Worm (Caenorhabditis elegans) whole organism, young adult: ENCODE measurements around the gene C03C10.5.

Experiments
- C17E4.6 ChIP-seq: fragments of 200-800 bp; sonication (Bioruptor generic); IDR thresholded peaks from 2 replicates; pipeline ENCODE4 v1.3.6; 2022; ENCODE audit warnings: missing genetic modification reagents, missing genetic modification characterization, missing compliant biosample characterization
- F37B4.10 ChIP-seq: fragments of 200-800 bp; sonication (Bioruptor generic); IDR thresholded peaks from 2 replicates; pipeline ENCODE4 v1.3.6; 2022; ENCODE audit warnings: missing genetic modification characterization, missing compliant biosample characterization
- F49E8.2 ChIP-seq: sonication (generic microtip); optimal IDR thresholded peaks from 3 replicates; lab custom pipeline; 2017; ENCODE audit warnings: missing genetic modification characterization, mild to moderate bottlenecking, missing compliant biosample characterization, antibody characterized with exemption, moderate library complexity; ENCODE audit not compliant: insufficient read depth
- F52B5.7 ChIP-seq: sonication (generic microtip); optimal IDR thresholded peaks from 2 replicates; lab custom pipeline; 2016; ENCODE audit warnings: mild to moderate bottlenecking, missing genetic modification characterization, missing compliant biosample characterization
- F57C9.4 ChIP-seq: sonication (generic microtip); optimal IDR thresholded peaks from 2 replicates; lab custom pipeline; 2017; ENCODE audit warnings: mild to moderate bottlenecking, missing genetic modification characterization, missing compliant biosample characterization
- T07F8.4 ChIP-seq: sonication (generic microtip); optimal IDR thresholded peaks from 2 replicates; lab custom pipeline; 2016; ENCODE audit warnings: mild to moderate bottlenecking, missing genetic modification characterization, moderate library complexity, missing compliant biosample characterization
- Y79H2A.3 ChIP-seq: fragments of 200-800 bp; sonication (Bioruptor generic); conservative IDR thresholded peaks from 2 replicates; pipeline ENCODE4 v1.3.6; 2022; ENCODE audit warnings: missing genetic modification reagents, missing genetic modification characterization, missing compliant biosample characterization
- akir-1 ChIP-seq: fragments of 200-800 bp; sonication (Bioruptor generic); optimal IDR thresholded peaks from 2 replicates; lab custom pipeline; 2018; ENCODE audit warnings: mild to moderate bottlenecking, missing genetic modification characterization, moderate library complexity, missing compliant biosample characterization
- atf-7 ChIP-seq: sonication (generic microtip); optimal IDR thresholded peaks from 2 replicates; lab custom pipeline; 2017; ENCODE audit warnings: mild to moderate bottlenecking, missing genetic modification characterization, missing compliant biosample characterization
- athp-1 ChIP-seq: sonication (generic microtip); optimal IDR thresholded peaks from 2 replicates; lab custom pipeline; 2017; ENCODE audit warnings: mild to moderate bottlenecking, missing genetic modification characterization, missing compliant biosample characterization
- bed-2 ChIP-seq: fragments of 200-800 bp; sonication (Bioruptor generic); IDR thresholded peaks from 2 replicates; pipeline ENCODE4 v1.3.6; 2022; ENCODE audit warnings: missing genetic modification reagents, missing genetic modification characterization, missing compliant biosample characterization
- ccch-3 ChIP-seq: fragments of 200-800 bp; sonication (Bioruptor generic); optimal IDR thresholded peaks from 2 replicates; lab custom pipeline; 2018; ENCODE audit warnings: mild to moderate bottlenecking, missing genetic modification characterization, missing compliant biosample characterization
- cebp-2 ChIP-seq: fragments of 200-800 bp; sonication (Bioruptor generic); IDR thresholded peaks from 2 replicates; pipeline ENCODE4 v1.3.6; 2022; ENCODE audit warnings: missing genetic modification characterization, missing compliant biosample characterization
- ceh-58 ChIP-seq: fragments of 200-800 bp; sonication (Bioruptor generic); IDR thresholded peaks from 2 replicates; pipeline ENCODE4 v1.3.6; 2022; ENCODE audit warnings: missing genetic modification characterization, missing compliant biosample characterization
- chd-7 ChIP-seq: sonication (generic microtip); optimal IDR thresholded peaks from 2 replicates; lab custom pipeline; 2016; ENCODE audit warnings: mild to moderate bottlenecking, missing genetic modification characterization, moderate library complexity, missing compliant biosample characterization
- efl-1 ChIP-seq: fragments of 150-350 bp; optimal IDR thresholded peaks from 2 replicates; lab custom pipeline; 2014; ENCODE audit warnings: missing biosample characterization, missing genetic modification reagents, missing genetic modification characterization
- egl-44 ChIP-seq: fragments of 200-800 bp; sonication (Bioruptor generic); IDR thresholded peaks from 2 replicates; pipeline ENCODE4 v1.3.6; 2022; ENCODE audit warnings: missing genetic modification reagents, missing genetic modification characterization, missing compliant biosample characterization
- fkh-3 ChIP-seq: sonication (generic microtip); optimal IDR thresholded peaks from 2 replicates; lab custom pipeline; 2016; ENCODE audit warnings: mild to moderate bottlenecking, missing genetic modification characterization, missing compliant biosample characterization
- gei-17 ChIP-seq: fragments of 200-800 bp; sonication (Bioruptor generic); optimal IDR thresholded peaks from 2 replicates; lab custom pipeline; 2018; ENCODE audit warnings: mild to moderate bottlenecking, missing genetic modification characterization, missing compliant biosample characterization
- him-1 ChIP-seq: sonication (generic microtip); optimal IDR thresholded peaks from 2 replicates; lab custom pipeline; 2016; ENCODE audit warnings: missing genotype, missing genetic modification reagents, missing genetic modification characterization, missing compliant biosample characterization
- hlh-12 ChIP-seq: sonication (generic microtip); optimal IDR thresholded peaks from 2 replicates; lab custom pipeline; 2016; ENCODE audit warnings: missing genetic modification characterization, missing compliant biosample characterization
- hlh-26 ChIP-seq: fragments of 200-800 bp; sonication (Bioruptor generic); conservative IDR thresholded peaks from 2 replicates; pipeline ENCODE4 v1.3.6; 2022; ENCODE audit warnings: missing genetic modification reagents, missing genetic modification characterization, missing compliant biosample characterization
- hmg-1.2 ChIP-seq: fragments of 200-800 bp; sonication (Bioruptor generic); IDR thresholded peaks from 2 replicates; pipeline ENCODE4 v1.3.6; 2022; ENCODE audit warnings: missing genetic modification reagents, missing genetic modification characterization, missing compliant biosample characterization
- hrde-1 ChIP-seq: sonication (generic microtip); optimal IDR thresholded peaks from 2 replicates; lab custom pipeline; 2016; ENCODE audit warnings: missing genetic modification characterization, mild to moderate bottlenecking, missing compliant biosample characterization, moderate library complexity, missing genotype, missing genetic modification reagents, borderline replicate concordance
- let-607 ChIP-seq, 2 experiments: fragments of 200-800 bp in 1 of 2; sonication (Bioruptor generic) in 1 of 2; sonication (generic microtip) in 1 of 2; optimal IDR thresholded peaks; 2 replicates each; lab custom pipeline; 2016 to 2018; ENCODE audit warnings: mild to moderate bottlenecking in 2 of 2, missing compliant biosample characterization in 2 of 2, missing genetic modification characterization in 2 of 2, moderate library complexity in 2 of 2, missing genotype in 1 of 2
- lin-26 ChIP-seq: fragments of 200-800 bp; sonication (Bioruptor generic); IDR thresholded peaks from 2 replicates; pipeline ENCODE4 v1.3.6; 2022; ENCODE audit warnings: missing genetic modification reagents, missing genetic modification characterization, missing compliant biosample characterization
- madf-10 ChIP-seq: sonication (generic microtip); optimal IDR thresholded peaks from 2 replicates; lab custom pipeline; 2016; ENCODE audit warnings: mild to moderate bottlenecking, missing genetic modification characterization, missing compliant biosample characterization
- madf-3 ChIP-seq: fragments of 200-800 bp; sonication (Bioruptor generic); IDR thresholded peaks from 2 replicates; pipeline ENCODE4 v1.3.6; 2022; ENCODE audit warnings: missing genetic modification reagents, missing genetic modification characterization, missing compliant biosample characterization
- mcd-1 ChIP-seq: fragments of 200-800 bp; sonication (Bioruptor generic); IDR thresholded peaks from 2 replicates; pipeline ENCODE4 v1.3.6; 2022; ENCODE audit warnings: missing genetic modification reagents, missing genetic modification characterization, missing compliant biosample characterization
- mel-28 ChIP-seq: sonication (generic microtip); optimal IDR thresholded peaks from 2 replicates; lab custom pipeline; 2016; ENCODE audit warnings: borderline replicate concordance, mild to moderate bottlenecking, missing genetic modification characterization, missing compliant biosample characterization
- nhr-179 ChIP-seq: sonication (generic microtip); optimal IDR thresholded peaks from 2 replicates; lab custom pipeline; 2016; ENCODE audit warnings: mild to moderate bottlenecking, missing genetic modification characterization, missing compliant biosample characterization
- sea-2 ChIP-seq: fragments of 200-800 bp; sonication (Bioruptor generic); IDR thresholded peaks from 2 replicates; pipeline ENCODE4 v1.3.6; 2022; ENCODE audit warnings: missing genetic modification characterization, missing compliant biosample characterization
- snpc-1.1 ChIP-seq: sonication (generic microtip); optimal IDR thresholded peaks from 2 replicates; lab custom pipeline; 2017; ENCODE audit warnings: missing genetic modification characterization, mild to moderate bottlenecking, missing compliant biosample characterization, antibody characterized with exemption, moderate library complexity, missing genotype, missing genetic modification reagents; ENCODE audit not compliant: insufficient read depth
- snpc-1.3 ChIP-seq: sonication (generic microtip); optimal IDR thresholded peaks from 2 replicates; lab custom pipeline; 2017; ENCODE audit warnings: missing genetic modification characterization, mild to moderate bottlenecking, missing compliant biosample characterization, antibody characterized with exemption, moderate library complexity, missing genotype, missing genetic modification reagents; ENCODE audit not compliant: insufficient read depth
- snpc-3.4 ChIP-seq: sonication (generic microtip); optimal IDR thresholded peaks from 2 replicates; lab custom pipeline; 2017; ENCODE audit warnings: missing genetic modification characterization, mild to moderate bottlenecking, missing compliant biosample characterization, antibody characterized with exemption, moderate library complexity, missing genotype, missing genetic modification reagents
- snpc-4 ChIP-seq, 5 experiments: fragments of 150-350 bp in 1 of 5; sonication (generic microtip) in 4 of 5; optimal IDR thresholded peaks; 2 replicates each; lab custom pipeline; 2014 to 2018; ENCODE audit warnings: missing genetic modification characterization in 5 of 5, missing biosample characterization in 3 of 5, antibody characterized with exemption in 2 of 5, mild to moderate bottlenecking in 2 of 5, missing compliant biosample characterization in 2 of 5, missing genotype in 2 of 5, moderate library complexity in 2 of 5, missing genetic modification reagents in 1 of 5
- tbx-9 ChIP-seq: sonication (generic microtip); optimal IDR thresholded peaks from 2 replicates; lab custom pipeline; 2016; ENCODE audit warnings: borderline replicate concordance, missing genetic modification characterization, inconsistent platforms, missing compliant biosample characterization
- unc-130 ChIP-seq: sonication (generic microtip); optimal IDR thresholded peaks from 2 replicates; lab custom pipeline; 2016; ENCODE audit warnings: missing genetic modification reagents, missing genetic modification characterization, missing compliant biosample characterization
- zim-3 ChIP-seq: sonication (generic microtip); optimal IDR thresholded peaks from 2 replicates; lab custom pipeline; 2017; ENCODE audit warnings: mild to moderate bottlenecking, missing genetic modification characterization, moderate library complexity, missing compliant biosample characterization
- ztf-28 ChIP-seq: fragments of 200-800 bp; sonication (Bioruptor generic); IDR thresholded peaks from 2 replicates; pipeline ENCODE4 v1.3.6; 2022; ENCODE audit warnings: missing genetic modification reagents, missing genetic modification characterization, missing compliant biosample characterization

The C03C10.5 gene

ce11 chrIII:4113594-4113993 lies 21.7 kb upstream of the C03C10.5 start:
- no peak for TF ChIP-seq hlh-12
- TF ChIP-seq chd-7 (tag; lab: Kevin White, UChicago), result no peak
- TF ChIP-seq hmg-1.2 (GFP tag; lab: Robert Waterston, UW), result peak; percentile 37; the same call in 1 of the 2 replicates

DNA sequence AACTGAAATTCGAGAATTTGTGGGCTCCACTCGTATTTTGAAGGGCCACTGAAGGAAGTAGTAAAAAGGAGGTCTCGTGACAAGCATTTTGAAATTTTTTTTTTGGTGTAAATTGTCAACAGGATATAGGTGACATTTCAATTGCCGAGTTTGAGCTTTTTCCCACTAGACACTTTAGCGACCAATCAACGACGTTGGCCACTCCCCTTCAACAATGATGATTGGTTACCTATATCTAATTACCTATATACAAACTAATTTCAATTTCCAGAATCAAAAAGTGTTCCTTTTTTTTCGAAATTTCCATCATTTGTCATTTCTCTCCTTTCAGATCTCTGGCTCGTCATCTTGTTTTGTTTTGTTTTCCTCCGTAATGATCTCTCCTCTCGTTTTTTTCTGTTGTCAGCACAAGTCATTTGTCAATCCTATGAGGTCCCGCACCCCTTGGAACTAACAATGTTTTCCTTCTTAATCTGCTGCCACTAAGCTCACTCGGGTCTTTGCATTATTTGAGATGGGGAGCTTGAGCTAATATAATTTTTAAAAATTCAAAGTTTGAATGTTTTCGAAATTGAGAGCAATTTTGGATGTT lies 16.1 kb upstream of the C03C10.5 start:
- TF ChIP-seq nhr-179 (tag; lab: Kevin White, UChicago), result no peak
- no peak for TF ChIP-seq gei-17
- TF ChIP-seq egl-44 (GFP tag; lab: Robert Waterston, UW), result no peak
- no peak for TF ChIP-seq C17E4.6 (GFP tag; lab: Robert Waterston, UW)
- no peak for TF ChIP-seq zim-3 (tag; lab: Kevin White, UChicago)
- no peak for TF ChIP-seq snpc-4 (GFP tag; optimal IDR thresholded peaks at IDR 0.05; lab: Kevin White, UChicago)
- no peak for TF ChIP-seq snpc-4 (tag; optimal IDR thresholded peaks at IDR 0.05; lab: Kevin White, UChicago)
- no peak for TF ChIP-seq madf-10
- TF ChIP-seq F57C9.4 (tag; lab: Kevin White, UChicago), result no peak
- TF ChIP-seq atf-7, result no peak
- no peak for TF ChIP-seq him-1

DNA sequence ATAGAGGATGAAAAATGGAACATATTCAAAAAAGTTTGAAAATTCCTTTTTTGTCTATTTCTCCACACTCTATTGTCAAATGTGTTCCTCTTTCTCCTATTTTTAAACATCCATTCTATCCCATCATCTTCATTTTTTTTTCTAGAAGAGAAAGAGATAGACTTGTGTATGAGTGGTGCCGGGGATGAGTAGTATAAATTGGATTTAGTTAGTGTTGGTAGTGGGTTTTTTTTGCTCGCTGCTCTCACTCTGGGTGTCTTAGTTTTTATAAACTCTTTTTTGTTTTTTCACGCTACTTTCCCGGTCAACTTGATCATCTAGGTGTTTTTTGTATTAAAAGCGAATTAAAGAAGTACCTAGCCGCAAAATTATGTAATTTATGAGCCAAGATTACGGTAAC lies 15.3 kb upstream of the C03C10.5 start:
- no peak for TF ChIP-seq atf-7

- TF ChIP-seq chd-7 (tag; lab: Kevin White, UChicago), result no peak
- no peak for TF ChIP-seq snpc-1.1 (tag; lab: Kevin White, UChicago)
- TF ChIP-seq efl-1 (GFP tag; lab: Kevin White, UChicago), result no peak
- no peak for TF ChIP-seq mcd-1 (GFP tag; lab: Robert Waterston, UW)
- TF ChIP-seq ceh-58 (GFP tag; lab: Robert Waterston, UW), result no peak
- no peak for TF ChIP-seq unc-130 (GFP tag; lab: Kevin White, UChicago)
- no peak for TF ChIP-seq athp-1 (tag; lab: Kevin White, UChicago)
- TF ChIP-seq lin-26 (GFP tag; lab: Robert Waterston, UW), result no peak
- TF ChIP-seq ccch-3, result no peak
- no peak for TF ChIP-seq madf-10
- no peak for TF ChIP-seq ztf-28 (GFP tag; lab: Robert Waterston, UW)
- TF ChIP-seq T07F8.4 (tag; lab: Kevin White, UChicago), result no peak
- no peak for TF ChIP-seq snpc-1.3
- TF ChIP-seq madf-3 (GFP tag; lab: Robert Waterston, UW), result no peak
- no peak for TF ChIP-seq him-1
- no peak for TF ChIP-seq snpc-3.4 (tag; lab: Kevin White, UChicago)
- TF ChIP-seq akir-1 (GFP tag; lab: Kevin White, UChicago), result no peak
Measured at ce11 chrIII:4106611-4107010, 14.7 kb upstream of the C03C10.5 start.

DNA sequence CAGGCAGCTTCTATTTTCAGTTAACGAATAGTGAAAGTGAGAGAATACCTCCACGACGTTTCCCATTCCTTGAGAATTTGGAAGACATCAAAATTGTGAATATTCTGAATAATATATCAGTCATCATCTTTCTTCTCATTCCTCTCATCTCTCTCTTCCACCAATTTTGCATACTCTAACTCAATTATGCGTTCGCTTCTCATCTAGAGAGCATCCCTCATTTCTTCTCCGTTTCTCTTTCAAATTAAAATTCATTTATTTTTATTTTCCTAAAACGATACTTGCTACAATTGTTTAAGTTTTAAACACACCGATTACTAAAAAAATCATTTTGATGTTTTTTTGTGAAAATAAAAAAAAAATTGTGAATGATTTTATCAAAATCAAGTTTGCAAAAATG lies 11.3 kb upstream of the C03C10.5 start:
- TF ChIP-seq Y79H2A.3, result no peak
- no peak for TF ChIP-seq bed-2 (GFP tag; lab: Robert Waterston, UW)
- no peak for TF ChIP-seq F37B4.10 (GFP tag; lab: Robert Waterston, UW)
- no peak for TF ChIP-seq cebp-2 (GFP tag; lab: Robert Waterston, UW)
- TF ChIP-seq F52B5.7 (tag; lab: Kevin White, UChicago), result no peak
- TF ChIP-seq let-607 (tag; optimal IDR thresholded peaks at IDR 0.05; lab: Kevin White, UChicago), result no peak
- no peak for TF ChIP-seq mel-28 (tag; lab: Kevin White, UChicago)
- TF ChIP-seq snpc-3.4 (tag; lab: Kevin White, UChicago), result no peak
- no peak for TF ChIP-seq fkh-3 (tag; lab: Kevin White, UChicago)
- no peak for TF ChIP-seq F49E8.2 (tag; lab: Kevin White, UChicago)
- no peak for TF ChIP-seq efl-1 (GFP tag; lab: Kevin White, UChicago)
- TF ChIP-seq sea-2 (GFP tag; lab: Robert Waterston, UW), result no peak
- no peak for TF ChIP-seq tbx-9 (tag; lab: Kevin White, UChicago)
- no peak for TF ChIP-seq F57C9.4 (tag; lab: Kevin White, UChicago)
- no peak for TF ChIP-seq hrde-1 (tag; lab: Kevin White, UChicago)
- TF ChIP-seq snpc-1.1 (tag; lab: Kevin White, UChicago), result no peak
- TF ChIP-seq hlh-26 (GFP tag; lab: Robert Waterston, UW), result no peak
